Worm (Caenorhabditis elegans) whole organism, mixed stage, embryonic: ENCODE data around the gene acbp-4.

Experiments
- M03D4.4 ChIP-seq: sonication (generic microtip); optimal IDR thresholded peaks from 2 replicates; lab custom pipeline; 2017; ENCODE audit warnings: mild to moderate bottlenecking, missing genetic modification characterization, missing compliant biosample characterization
- bed-3 ChIP-seq: fragments of 200-800 bp; sonication (Bioruptor generic); optimal IDR thresholded peaks from 3 replicates; lab custom pipeline; 2018; ENCODE audit warnings: mild to moderate bottlenecking, missing genetic modification characterization, moderate library complexity, missing compliant biosample characterization
- blmp-1 ChIP-seq: fragments of 150-350 bp; optimal IDR thresholded peaks from 2 replicates; lab custom pipeline; 2014; ENCODE audit warnings: missing biosample characterization, missing genetic modification characterization
- ceh-39 ChIP-seq: fragments of 150-350 bp; optimal IDR thresholded peaks from 2 replicates; lab custom pipeline; 2014; ENCODE audit warnings: missing biosample characterization, missing genetic modification characterization
- ceh-43 ChIP-seq: fragments of 200-800 bp; sonication (Bioruptor generic); optimal IDR thresholded peaks from 2 replicates; lab custom pipeline; 2018; ENCODE audit warnings: mild to moderate bottlenecking, missing genetic modification characterization, moderate library complexity, missing compliant biosample characterization
- ceh-83 ChIP-seq: fragments of 200-800 bp; sonication (Bioruptor generic); optimal IDR thresholded peaks from 2 replicates; lab custom pipeline; 2018; ENCODE audit warnings: mild to moderate bottlenecking, missing genetic modification characterization, missing compliant biosample characterization
- ces-1 ChIP-seq: fragments of 150-350 bp; optimal IDR thresholded peaks from 2 replicates; lab custom pipeline; 2014; ENCODE audit warnings: missing biosample characterization, missing genetic modification reagents, missing genetic modification characterization
- cnd-1 ChIP-seq: fragments of 200-800 bp; sonication (Bioruptor generic); optimal IDR thresholded peaks from 2 replicates; lab custom pipeline; 2018; ENCODE audit warnings: mild to moderate bottlenecking, missing genetic modification characterization, missing compliant biosample characterization
- drap-1 ChIP-seq: fragments of 200-800 bp; sonication (Bioruptor generic); optimal IDR thresholded peaks from 3 replicates; lab custom pipeline; 2018; ENCODE audit warnings: mild to moderate bottlenecking, missing genetic modification characterization, missing compliant biosample characterization
- elt-1 ChIP-seq: sonication (generic microtip); optimal IDR thresholded peaks from 2 replicates; lab custom pipeline; 2017; ENCODE audit warnings: missing genetic modification characterization, mild to moderate bottlenecking, missing compliant biosample characterization, antibody characterized with exemption, moderate library complexity, borderline replicate concordance; ENCODE audit not compliant: insufficient read depth
- ham-2 ChIP-seq: fragments of 200-800 bp; sonication (Bioruptor generic); optimal IDR thresholded peaks from 2 replicates; lab custom pipeline; 2018; ENCODE audit warnings: mild to moderate bottlenecking, missing genetic modification characterization, missing compliant biosample characterization
- hlh-1 ChIP-seq: fragments of 150-350 bp; optimal IDR thresholded peaks from 2 replicates; lab custom pipeline; 2014; ENCODE audit warnings: missing biosample characterization, missing genetic modification reagents, missing genetic modification characterization
- lin-32 ChIP-seq: fragments of 200-800 bp; sonication (Bioruptor generic); optimal IDR thresholded peaks from 2 replicates; lab custom pipeline; 2018; ENCODE audit warnings: mild to moderate bottlenecking, missing genetic modification characterization, missing compliant biosample characterization
- mab-5 ChIP-seq: fragments of 150-350 bp; optimal IDR thresholded peaks from 2 replicates; lab custom pipeline; 2014; ENCODE audit warnings: missing biosample characterization, missing genetic modification characterization
- mep-1 ChIP-seq: fragments of 150-350 bp; optimal IDR thresholded peaks from 2 replicates; lab custom pipeline; 2017; ENCODE audit warnings: missing biosample characterization, missing genetic modification reagents, missing genetic modification characterization, inconsistent platforms
- nhr-12 ChIP-seq: fragments of 150-350 bp; optimal IDR thresholded peaks from 2 replicates; lab custom pipeline; 2014; ENCODE audit warnings: missing biosample characterization, missing genetic modification characterization
- nhr-2 ChIP-seq: fragments of 150-350 bp; optimal IDR thresholded peaks from 2 replicates; lab custom pipeline; 2014; ENCODE audit warnings: missing biosample characterization, missing genetic modification characterization
- nhr-237 ChIP-seq: fragments of 150-350 bp; optimal IDR thresholded peaks from 2 replicates; lab custom pipeline; 2014; ENCODE audit warnings: missing biosample characterization, missing genetic modification characterization
- nhr-28 ChIP-seq: fragments of 150-350 bp; optimal IDR thresholded peaks from 2 replicates; lab custom pipeline; 2014; ENCODE audit warnings: missing biosample characterization, missing genetic modification characterization
- nhr-76 ChIP-seq: sonication (generic microtip); optimal IDR thresholded peaks from 2 replicates; lab custom pipeline; 2017; ENCODE audit warnings: missing biosample characterization, missing genetic modification characterization
- pha-4 ChIP-seq: fragments of 150-350 bp; optimal IDR thresholded peaks from 2 replicates; lab custom pipeline; 2018; ENCODE audit warnings: missing biosample characterization, missing genetic modification reagents, missing genetic modification characterization
- sem-2 ChIP-seq: fragments of 200-800 bp; sonication (Bioruptor generic); optimal IDR thresholded peaks from 2 replicates; lab custom pipeline; 2018; ENCODE audit warnings: mild to moderate bottlenecking, missing genetic modification characterization, missing compliant biosample characterization
- snpc-4 ChIP-seq: fragments of 150-350 bp; optimal IDR thresholded peaks from 2 replicates; lab custom pipeline; 2014; ENCODE audit warnings: missing biosample characterization, missing genetic modification characterization
- sptf-1 ChIP-seq: sonication (generic microtip); optimal IDR thresholded peaks from 2 replicates; lab custom pipeline; 2017; ENCODE audit warnings: mild to moderate bottlenecking, missing genetic modification characterization, moderate library complexity, missing compliant biosample characterization
- tbx-8 ChIP-seq: fragments of 200-800 bp; sonication (Bioruptor generic); optimal IDR thresholded peaks from 2 replicates; lab custom pipeline; 2018; ENCODE audit warnings: mild to moderate bottlenecking, missing genetic modification characterization, moderate library complexity, missing compliant biosample characterization
- unc-120 ChIP-seq: sonication (generic microtip); optimal IDR thresholded peaks from 2 replicates; lab custom pipeline; 2017; ENCODE audit warnings: missing genetic modification characterization, missing compliant biosample characterization; ENCODE audit not compliant: poor library complexity, severe bottlenecking
- unc-62 ChIP-seq: fragments of 150-350 bp; optimal IDR thresholded peaks from 2 replicates; lab custom pipeline; 2014; ENCODE audit warnings: missing biosample characterization, missing genetic modification reagents, missing genetic modification characterization
- zip-8 ChIP-seq: fragments of 150-350 bp; optimal IDR thresholded peaks from 2 replicates; lab custom pipeline; 2014; ENCODE audit warnings: missing biosample characterization, missing genetic modification characterization
- ztf-11 ChIP-seq: fragments of 150-350 bp; optimal IDR thresholded peaks from 2 replicates; lab custom pipeline; 2014; ENCODE audit warnings: missing biosample characterization, missing genetic modification characterization

The acbp-4 gene

DNA sequence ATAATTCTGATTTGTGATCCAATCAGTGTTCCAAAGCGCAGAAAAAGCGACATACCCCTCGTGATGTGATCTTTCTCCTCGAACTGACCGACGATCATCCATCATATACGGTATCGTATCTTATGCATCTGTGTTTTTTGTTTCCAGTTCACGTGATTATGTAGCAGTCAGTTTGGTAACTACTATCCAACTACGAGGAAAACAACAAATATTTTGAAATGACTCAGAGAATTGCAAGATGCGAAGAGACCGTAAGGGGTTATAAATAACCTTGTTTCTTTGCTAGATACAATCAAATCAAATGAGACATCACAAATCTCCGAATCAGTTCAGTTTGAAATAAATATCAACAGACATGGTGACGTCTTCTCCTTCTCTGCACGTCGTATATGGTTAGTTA lies 8.7 kb downstream of the acbp-4 start:
- no peak for TF ChIP-seq tbx-8 (GFP tag; lab: Kevin White, UChicago)
- TF ChIP-seq bed-3 (GFP tag; lab: Kevin White, UChicago): no peak
- no peak for TF ChIP-seq nhr-2 (tag; lab: Kevin White, UChicago)
- TF ChIP-seq ceh-43 (GFP tag; lab: Kevin White, UChicago): no peak
- TF ChIP-seq zip-8 (tag; lab: Kevin White, UChicago): no peak
- no peak for TF ChIP-seq ces-1
- TF ChIP-seq unc-120 (tag; lab: Kevin White, UChicago): no peak
- TF ChIP-seq hlh-1 (tag; lab: Kevin White, UChicago): no peak
- no peak for TF ChIP-seq nhr-237 (tag; lab: Kevin White, UChicago)
- TF ChIP-seq elt-1 (tag; lab: Kevin White, UChicago): no peak
- no peak for TF ChIP-seq blmp-1 (tag; lab: Kevin White, UChicago)
- TF ChIP-seq cnd-1: no peak
- no peak for TF ChIP-seq unc-62 (GFP tag; lab: Kevin White, UChicago)
- no peak for TF ChIP-seq M03D4.4 (tag; lab: Kevin White, UChicago)
- TF ChIP-seq nhr-12 (tag; lab: Kevin White, UChicago): no peak
- TF ChIP-seq sptf-1 (tag; lab: Kevin White, UChicago): no peak
- no peak for TF ChIP-seq ceh-39 (tag; lab: Kevin White, UChicago)
- no peak for TF ChIP-seq ceh-83

- no peak for TF ChIP-seq nhr-12 (tag; lab: Kevin White, UChicago)
- TF ChIP-seq ztf-11 (tag; lab: Kevin White, UChicago): no peak
- TF ChIP-seq hlh-1 (tag; lab: Kevin White, UChicago): no peak
- TF ChIP-seq tbx-8 (GFP tag; lab: Kevin White, UChicago): no peak
- no peak for TF ChIP-seq nhr-28 (tag; lab: Kevin White, UChicago)
- no peak for TF ChIP-seq ceh-39 (tag; lab: Kevin White, UChicago)
- TF ChIP-seq bed-3 (GFP tag; lab: Kevin White, UChicago): no peak
- TF ChIP-seq pha-4 (tag; lab: Kevin White, UChicago): no peak
- TF ChIP-seq nhr-2 (tag; lab: Kevin White, UChicago): no peak
- TF ChIP-seq unc-62 (GFP tag; lab: Kevin White, UChicago): no peak
- TF ChIP-seq mab-5 (tag; lab: Kevin White, UChicago): no peak
- TF ChIP-seq drap-1: no peak
- no peak for TF ChIP-seq snpc-4
- TF ChIP-seq, all 35 proteins: peak for 0
Observed at ce11 chrIII:7299466-7299865, 9.4 kb downstream of the acbp-4 start, which contains the start of the genes B0361.14 and B0361.9. B0361.14 (minus strand) TSS chrIII:7299531. B0361.9 (minus strand) TSS chrIII:7299631.

- TF ChIP-seq unc-120 (tag; lab: Kevin White, UChicago) (no peak), cnd-1 (no peak), ceh-39 (tag; lab: Kevin White, UChicago) (no peak), ham-2 (GFP tag; lab: Kevin White, UChicago) (no peak), nhr-12 (tag; lab: Kevin White, UChicago) (no peak), M03D4.4 (tag; lab: Kevin White, UChicago) (no peak), nhr-76 (tag; lab: Kevin White, UChicago) (no peak), sem-2 (GFP tag; lab: Kevin White, UChicago) (no peak), ceh-43 (GFP tag; lab: Kevin White, UChicago) (no peak), mab-5 (tag; lab: Kevin White, UChicago) (no peak), pha-4 (tag; lab: Kevin White, UChicago) (no peak)
- TF ChIP-seq, all 35 proteins: peak for 0
Observed at ce11 chrIII:7298045-7298444, 10.9 kb downstream of the acbp-4 start.

- TF ChIP-seq bed-3 (GFP tag; lab: Kevin White, UChicago) (no peak), nhr-2 (tag; lab: Kevin White, UChicago) (no peak), snpc-4 (no peak), zip-8 (tag; lab: Kevin White, UChicago) (no peak), nhr-12 (tag; lab: Kevin White, UChicago) (no peak), mep-1 (no peak), lin-32 (GFP tag; lab: Kevin White, UChicago) (no peak), sptf-1 (tag; lab: Kevin White, UChicago) (no peak)
Observed at ce11 chrIII:7297045-7297680, 11.7 kb downstream of the acbp-4 start.
